Worm (Caenorhabditis elegans) whole organism, dauer: ENCODE data around the gene ttll-4.

ENCODE experiments used
- unc-62 ChIP-seq: sonication (generic microtip); optimal IDR thresholded peaks from 2 replicates; lab custom pipeline; 2017; ENCODE audit warnings: missing biosample characterization, missing genetic modification reagents, missing genetic modification characterization

ttll-4 gene

ce11 chrIII:10108995-10109394 is 15.0 kb upstream of the ttll-4 start, which contains the start of gene T16H12.9:
Gene T16H12.9, plus strand, starts transcription at chrIII:10109295.
- TF ChIP-seq unc-62 (GFP tag; lab: Kevin White, UChicago) = no peak

- TF ChIP-seq unc-62 (GFP tag; lab: Kevin White, UChicago) = no peak
These were observed 11.0 kb upstream of the ttll-4 start, which contains the start of gene vps-29 for ce11 chrIII:10112958-10113357. Gene vps-29, minus strand, starts transcription at chrIII:10113058.

- TF ChIP-seq unc-62 (GFP tag; lab: Kevin White, UChicago) = no peak
These were observed 9.3 kb upstream of the ttll-4 start, which contains the start of the genes ZK1128.1 and mett-10 for ce11 chrIII:10114662-10115061. Gene ZK1128.1, minus strand, starts transcription at chrIII:10114760. Gene mett-10, plus strand, starts transcription at chrIII:10115036.

DNA sequence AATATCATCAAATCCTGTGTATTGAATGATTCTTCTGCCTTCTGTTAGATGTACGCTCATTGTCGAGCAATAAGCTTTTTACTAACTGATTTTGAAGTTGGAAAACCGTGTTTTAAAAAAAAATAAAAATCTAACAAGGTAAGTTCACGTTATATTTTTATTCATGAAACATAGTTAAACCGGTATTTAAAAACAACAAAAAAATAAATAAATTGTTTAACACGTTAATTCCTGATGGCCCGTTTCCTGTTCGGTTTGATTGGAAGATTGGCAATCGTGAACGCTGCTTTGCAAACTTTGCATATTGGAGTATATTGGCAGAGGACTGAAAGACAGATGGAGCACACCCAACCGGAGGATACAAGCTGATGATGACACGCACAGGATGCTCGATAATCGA is 5.2 kb upstream of the ttll-4 start, which contains the start of gene ZK1128.3:
ZK1128.3 (minus strand) TSS at position 101 of the 400 bp plus-strand sequence.
- TF ChIP-seq unc-62 (GFP tag; lab: Kevin White, UChicago) = no peak

DNA sequence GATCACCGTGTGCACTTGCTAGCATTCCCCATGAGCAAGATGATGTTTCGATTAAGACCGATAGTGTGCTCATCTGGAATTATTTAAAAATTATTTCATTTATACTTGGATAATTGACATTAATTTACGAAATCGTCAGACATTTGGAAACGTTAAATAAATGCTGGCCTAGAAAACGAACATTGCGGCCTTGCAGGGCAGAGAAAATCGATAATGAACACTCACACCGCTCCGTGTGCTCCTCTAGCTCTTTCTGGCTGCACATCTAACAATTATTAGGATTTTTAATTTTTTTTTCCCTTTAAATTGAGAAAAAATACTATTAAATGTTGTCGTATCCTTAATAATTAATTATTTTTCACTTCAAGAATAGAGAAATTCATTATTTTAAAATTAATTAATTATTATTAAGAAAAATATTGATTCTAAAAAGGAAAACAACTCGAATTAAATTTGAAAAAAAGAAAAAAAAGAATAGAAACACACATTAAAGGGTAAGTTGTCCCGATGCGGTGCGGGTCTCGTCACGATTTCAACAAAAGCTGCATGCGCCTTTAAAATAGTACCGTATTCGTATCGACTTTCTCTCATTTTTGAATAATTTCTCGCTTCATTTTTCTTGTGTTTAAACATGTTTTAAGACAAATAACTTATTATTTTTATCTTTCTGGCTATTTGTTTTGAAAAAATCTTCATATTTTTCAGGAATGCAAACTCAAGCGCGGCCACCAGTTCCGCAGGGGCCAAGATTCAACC is 3.7 kb upstream of the ttll-4 start, which contains the start of the genes gtf-2H3 and ham-3:
gtf-2H3 (minus strand) TSS at position 73 of the 756 bp plus-strand sequence.
ham-3 (plus strand) TSS at position 706 of the 756 bp plus-strand sequence.
- no peak for TF ChIP-seq unc-62 (GFP tag; lab: Kevin White, UChicago)

- no peak for TF ChIP-seq unc-62 (GFP tag; lab: Kevin White, UChicago)
These were observed 2.4 kb downstream of the ttll-4 start for ce11 chrIII:10126375-10126774.

DNA sequence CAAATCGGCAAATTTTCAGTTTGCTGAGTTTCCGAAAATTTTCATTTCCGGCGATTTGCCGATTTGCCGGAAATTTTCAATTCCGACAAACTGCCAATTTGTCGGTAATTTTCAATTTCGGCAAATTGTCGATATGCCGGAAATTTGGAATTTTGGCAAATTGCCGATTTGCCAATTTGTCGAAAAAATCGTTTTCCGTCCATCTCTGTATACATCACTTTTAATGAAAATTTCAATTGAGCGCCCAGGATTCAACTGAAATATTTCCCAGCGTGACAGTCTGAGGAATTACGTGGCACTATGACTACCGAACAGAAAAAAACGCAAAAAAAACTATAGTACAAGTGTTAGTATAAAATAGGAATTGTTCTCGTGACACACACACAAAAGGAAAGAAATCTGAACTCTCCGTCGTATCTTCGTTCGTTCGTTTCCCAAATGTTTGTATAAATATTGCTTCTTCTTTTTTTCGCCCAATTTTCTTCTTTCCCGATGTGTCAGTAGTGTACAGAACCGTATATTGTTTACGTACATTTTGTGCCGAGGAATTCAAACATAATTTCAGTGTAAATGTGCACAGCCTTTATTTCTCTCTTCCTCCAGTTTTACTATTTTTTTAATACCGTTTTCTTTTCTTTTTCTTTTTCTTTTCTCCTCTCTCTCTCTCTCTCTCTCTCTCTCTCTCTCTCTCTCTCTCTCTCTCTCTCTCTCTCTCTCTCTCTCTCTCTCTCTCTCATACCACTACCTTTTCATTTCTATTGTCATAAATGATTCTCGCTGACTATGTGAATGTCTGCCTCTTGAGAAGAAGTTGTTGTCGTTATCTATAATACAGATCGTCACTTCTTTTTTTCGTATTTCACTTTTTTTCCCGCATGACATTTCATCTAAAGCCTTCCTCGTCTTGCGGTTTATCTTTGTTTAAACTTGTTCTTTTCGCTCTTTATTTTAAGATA is 8.8 kb downstream of the ttll-4 start:
- no peak for TF ChIP-seq unc-62 (GFP tag; lab: Kevin White, UChicago)

- no peak for TF ChIP-seq unc-62 (GFP tag; lab: Kevin White, UChicago)
These were observed 10.5 kb downstream of the ttll-4 start for ce11 chrIII:10134517-10134916.

- TF ChIP-seq unc-62 (GFP tag; lab: Kevin White, UChicago) = no peak
These were observed 12.8 kb downstream of the ttll-4 start, which contains the start of gene ZK1128.7 for ce11 chrIII:10136778-10137177. Gene ZK1128.7, plus strand, starts transcription at chrIII:10137006.

DNA sequence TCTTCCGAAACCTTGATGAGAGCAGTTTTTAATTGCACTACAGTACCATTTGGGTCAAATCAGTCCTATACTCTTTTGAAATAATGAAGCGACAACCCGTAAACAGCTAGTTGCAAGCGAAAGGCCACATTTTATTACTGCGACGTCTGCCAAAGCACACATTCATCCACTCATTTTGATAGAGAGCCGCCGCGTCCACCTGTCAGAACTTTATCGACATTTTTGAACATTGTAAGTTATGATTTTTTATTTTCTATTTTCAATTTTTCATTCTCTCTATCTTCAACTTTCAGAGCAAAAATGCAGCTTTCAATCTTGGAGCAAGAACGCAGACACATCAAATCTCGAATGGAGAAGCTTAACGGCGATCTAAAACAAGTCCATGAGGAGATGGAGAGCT is 16.7 kb downstream of the ttll-4 start, which contains the start of gene K08E5.6:
K08E5.6 (plus strand) TSS at position 301 of the 400 bp plus-strand sequence.
- TF ChIP-seq unc-62 (GFP tag; lab: Kevin White, UChicago) = no peak

DNA sequence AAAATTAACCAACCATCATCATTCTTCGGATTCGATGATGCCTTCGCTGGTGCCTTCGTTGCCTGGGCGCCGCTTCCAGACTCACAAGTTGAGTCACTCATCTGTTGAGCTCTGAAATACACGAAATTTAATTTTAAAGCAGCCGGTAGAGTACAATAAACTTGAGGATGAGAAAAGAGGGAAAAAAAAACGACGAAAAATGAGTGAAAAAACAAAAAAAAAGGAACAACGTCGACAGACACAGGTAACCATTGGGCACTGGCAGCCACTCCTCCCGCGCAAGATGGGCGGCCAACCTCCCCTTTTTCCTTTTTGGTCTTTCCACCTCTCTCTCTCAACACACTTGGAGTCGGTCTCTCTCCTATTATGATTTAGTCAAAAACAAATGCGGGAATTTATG is 22.7 kb downstream of the ttll-4 start, which contains the start of gene K08E5.1:
K08E5.1 (minus strand) TSS at position 101 of the 400 bp plus-strand sequence.
- no peak for TF ChIP-seq unc-62 (GFP tag; lab: Kevin White, UChicago)

DNA sequence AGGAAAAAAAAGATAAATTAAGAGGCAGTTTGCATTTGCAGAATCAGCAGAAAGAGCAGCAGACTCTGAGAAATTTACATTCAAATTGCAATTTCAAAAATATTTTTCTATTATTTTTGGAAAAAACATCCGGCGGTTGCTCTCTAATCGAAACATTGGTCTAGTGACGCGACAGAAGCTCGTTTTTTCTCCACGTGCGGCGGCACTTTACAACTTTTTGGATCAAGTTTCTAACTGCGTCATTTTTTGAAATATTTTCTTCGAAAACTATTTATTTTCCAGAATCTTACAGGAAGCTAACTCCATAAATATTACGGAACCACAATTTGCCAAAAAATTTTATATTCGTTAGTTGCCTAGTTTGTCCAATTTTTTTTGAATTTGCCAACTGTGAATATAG is 25.9 kb downstream of the ttll-4 start:
- no peak for TF ChIP-seq unc-62 (GFP tag; lab: Kevin White, UChicago)

- no peak for TF ChIP-seq unc-62 (GFP tag; lab: Kevin White, UChicago)
These were observed 26.7 kb downstream of the ttll-4 start for ce11 chrIII:10150710-10151109.

DNA sequence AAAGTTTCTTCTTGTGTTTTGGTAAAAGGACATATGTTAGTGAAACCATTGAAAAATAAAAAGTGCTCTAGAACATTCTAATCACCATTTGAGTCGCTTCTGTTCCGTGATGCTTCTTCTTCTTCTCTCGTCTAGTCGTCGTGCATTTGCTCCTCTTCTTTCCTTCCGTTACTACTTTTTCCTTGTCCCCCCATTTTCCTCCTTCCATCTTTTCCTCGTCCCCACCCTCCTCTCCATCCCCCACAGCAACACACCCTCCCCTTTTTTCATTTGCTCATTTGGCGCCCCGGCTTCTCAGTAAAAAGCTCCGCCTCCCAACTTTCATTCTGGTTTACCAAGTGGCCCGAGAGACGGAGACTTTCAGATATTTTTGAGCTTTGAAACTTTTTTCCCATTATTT is 27.7 kb downstream of the ttll-4 start:
- no peak for TF ChIP-seq unc-62 (GFP tag; lab: Kevin White, UChicago)

ce11 chrIII:10152495-10152894 is 28.5 kb downstream of the ttll-4 start, which contains the start of gene nac-3:
Gene nac-3, plus strand, starts transcription at chrIII:10152795.
- no peak for TF ChIP-seq unc-62 (GFP tag; lab: Kevin White, UChicago)
